Worm (Caenorhabditis elegans) whole organism, early embryonic: Measurements from ENCODE around the gene R102.1.
"Not testable (repeated sequence)": the region's sequence is repeated elsewhere in the genome, so short reads cannot be mapped to it uniquely, and the experiment has no call there.

Experiments
- B0310.2 ChIP-seq: sonication (generic microtip); optimal IDR thresholded peaks from 2 replicates; lab custom pipeline; 2016; ENCODE audit warnings: mild to moderate bottlenecking, missing genetic modification characterization, missing compliant biosample characterization
- ama-1 ChIP-seq: fragments of 150-350 bp; optimal IDR thresholded peaks from 2 replicates; lab custom pipeline; 2014
- ceh-36 ChIP-seq: sonication (generic microtip); optimal IDR thresholded peaks from 2 replicates; lab custom pipeline; 2016; ENCODE audit warnings: missing genetic modification characterization, inconsistent platforms, missing compliant biosample characterization
- hmg-4 ChIP-seq: fragments of 200-800 bp; sonication (Bioruptor generic); optimal IDR thresholded peaks from 2 replicates; lab custom pipeline; 2018; ENCODE audit warnings: mild to moderate bottlenecking, missing genetic modification characterization, missing compliant biosample characterization
- tbx-11 ChIP-seq: fragments of 200-800 bp; sonication (Bioruptor generic); IDR thresholded peaks from 2 replicates; pipeline ENCODE4 v1.3.6; 2022; ENCODE audit warnings: missing genetic modification characterization, missing compliant biosample characterization
- tbx-37 ChIP-seq: fragments of 200-800 bp; sonication (Bioruptor generic); conservative IDR thresholded peaks from 2 replicates; pipeline ENCODE4 v1.3.6; 2022; ENCODE audit warnings: missing genetic modification reagents, missing genetic modification characterization, missing compliant biosample characterization
- tra-4 ChIP-seq: sonication (generic microtip); optimal IDR thresholded peaks from 2 replicates; lab custom pipeline; 2017; ENCODE audit warnings: missing genetic modification characterization, missing compliant biosample characterization

- not testable (repeated sequence) for TF ChIP-seq B0310.2 (tag; lab: Kevin White, UChicago); tbx-11; ama-1 (lab: Kevin White, UChicago); tra-4 (tag; lab: Kevin White, UChicago); hmg-4 (GFP tag; lab: Kevin White, UChicago); ceh-36 (tag; lab: Kevin White, UChicago); tbx-37 (GFP tag; lab: Robert Waterston, UW)
Measured at ce11 chrIV:10658366-10658765, 27.5 kb upstream of the R102.1 start.
